Worm (Caenorhabditis elegans) whole organism, L1 larva: ENCODE results near the gene Y110A2AL.2.

Source experiments
- C04F5.9 ChIP-seq: sonication (generic microtip); optimal IDR thresholded peaks from 2 replicates; lab custom pipeline; 2016; ENCODE audit warnings: missing genetic modification characterization, missing compliant biosample characterization
- F16B12.6 ChIP-seq: fragments of 150-350 bp; optimal IDR thresholded peaks from 2 replicates; lab custom pipeline; 2014; ENCODE audit warnings: missing biosample characterization, missing genetic modification characterization
- blmp-1 ChIP-seq: fragments of 150-350 bp; optimal IDR thresholded peaks from 2 replicates; lab custom pipeline; 2014; ENCODE audit warnings: missing biosample characterization, missing genetic modification characterization
- ces-1 ChIP-seq: fragments of 150-350 bp; optimal IDR thresholded peaks from 2 replicates; lab custom pipeline; 2014; ENCODE audit warnings: missing biosample characterization, missing genetic modification reagents, missing genetic modification characterization
- dpl-1 ChIP-seq, 3 experiments: fragments of 150-350 bp in 2 of 3; sonication (generic microtip) in 1 of 3; optimal IDR thresholded peaks; 2 replicates each; lab custom pipeline; 2014 to 2017; ENCODE audit warnings: missing biosample characterization in 3 of 3, missing genetic modification characterization in 3 of 3, missing genetic modification reagents in 3 of 3
- egl-27 ChIP-seq, 2 experiments: fragments of 150-350 bp in 1 of 2; sonication (generic microtip); optimal IDR thresholded peaks; 3 replicates each; lab custom pipeline; 2017 to 2018; ENCODE audit warnings: missing biosample characterization in 2 of 2, missing genetic modification characterization in 2 of 2, missing genetic modification reagents in 2 of 2
- elt-2 ChIP-seq: sonication (generic microtip); optimal IDR thresholded peaks from 2 replicates; lab custom pipeline; 2016; ENCODE audit warnings: missing genetic modification characterization, mild to moderate bottlenecking, inconsistent platforms, missing compliant biosample characterization, missing genetic modification reagents
- elt-3 ChIP-seq, 6 experiments: fragments of 150-350 bp in 1 of 6; sonication (generic microtip); optimal IDR thresholded peaks; 2 replicates each; lab custom pipeline; 2017 to 2018; ENCODE audit warnings: missing biosample characterization in 6 of 6, missing genetic modification characterization in 6 of 6, inconsistent platforms in 1 of 6
- fkh-10 ChIP-seq: sonication (generic microtip); optimal IDR thresholded peaks from 2 replicates; lab custom pipeline; 2017; ENCODE audit warnings: missing biosample characterization, missing genetic modification reagents, missing genetic modification characterization
- fkh-4 ChIP-seq: sonication (generic microtip); optimal IDR thresholded peaks from 2 replicates; lab custom pipeline; 2016; ENCODE audit warnings: missing compliant biosample characterization, missing genetic modification characterization, borderline replicate concordance
- fkh-8 ChIP-seq: sonication (generic microtip); optimal IDR thresholded peaks from 2 replicates; lab custom pipeline; 2016; ENCODE audit warnings: mild to moderate bottlenecking, missing genetic modification characterization, missing compliant biosample characterization
- grh-1 ChIP-seq: fragments of 200-800 bp; sonication (Bioruptor generic); IDR thresholded peaks from 2 replicates; pipeline ENCODE4 v1.3.6; 2022; ENCODE audit warnings: missing genetic modification reagents, missing genetic modification characterization, missing compliant biosample characterization
- hlh-17 ChIP-seq: fragments of 200-800 bp; sonication (Bioruptor generic); optimal IDR thresholded peaks from 2 replicates; lab custom pipeline; 2018; ENCODE audit warnings: missing genetic modification characterization, mild to moderate bottlenecking, missing compliant biosample characterization, moderate library complexity, borderline replicate concordance
- jun-1 ChIP-seq: fragments of 150-350 bp; optimal IDR thresholded peaks from 2 replicates; lab custom pipeline; 2014; ENCODE audit warnings: missing biosample characterization, missing genetic modification reagents, missing genetic modification characterization
- lin-13 ChIP-seq: fragments of 150-350 bp; optimal IDR thresholded peaks from 2 replicates; lab custom pipeline; 2014; ENCODE audit warnings: missing biosample characterization, missing genetic modification reagents, missing genetic modification characterization
- lin-14 ChIP-seq: fragments of 200-800 bp; sonication (Bioruptor generic); optimal IDR thresholded peaks from 2 replicates; lab custom pipeline; 2018; ENCODE audit warnings: mild to moderate bottlenecking, missing genetic modification characterization, moderate library complexity, missing compliant biosample characterization
- lir-3 ChIP-seq: sonication (generic microtip); optimal IDR thresholded peaks from 2 replicates; lab custom pipeline; 2016; ENCODE audit warnings: mild to moderate bottlenecking, missing genetic modification characterization, moderate library complexity, missing compliant biosample characterization; ENCODE audit not compliant: poor library complexity
- mdl-1 ChIP-seq, 2 experiments: fragments of 150-350 bp; optimal IDR thresholded peaks; 2 replicates each; lab custom pipeline; 2014 to 2017; ENCODE audit warnings: missing biosample characterization in 2 of 2, missing genetic modification characterization in 2 of 2, inconsistent platforms in 1 of 2
- mep-1 ChIP-seq: fragments of 150-350 bp; optimal IDR thresholded peaks from 2 replicates; lab custom pipeline; 2014; ENCODE audit warnings: missing biosample characterization, missing genetic modification characterization
- nhr-11 ChIP-seq: fragments of 150-350 bp; optimal IDR thresholded peaks from 2 replicates; lab custom pipeline; 2014; ENCODE audit warnings: missing biosample characterization, missing genetic modification characterization
- nhr-12 ChIP-seq: sonication (generic microtip); optimal IDR thresholded peaks from 2 replicates; lab custom pipeline; 2017; ENCODE audit warnings: missing biosample characterization, missing genetic modification characterization
- nhr-19 ChIP-seq: fragments of 200-800 bp; sonication (Bioruptor generic); conservative IDR thresholded peaks from 2 replicates; pipeline ENCODE4 v1.3.6; 2022; ENCODE audit warnings: missing genetic modification characterization, missing compliant biosample characterization
- nhr-71 ChIP-seq: sonication (generic microtip); optimal IDR thresholded peaks from 2 replicates; lab custom pipeline; 2016; ENCODE audit warnings: mild to moderate bottlenecking, missing genetic modification characterization, moderate library complexity, missing compliant biosample characterization
- nhr-76 ChIP-seq: sonication (generic microtip); optimal IDR thresholded peaks from 2 replicates; lab custom pipeline; 2017; ENCODE audit warnings: missing biosample characterization, missing genetic modification characterization
- nhr-77 ChIP-seq: fragments of 150-350 bp; optimal IDR thresholded peaks from 2 replicates; lab custom pipeline; 2014; ENCODE audit warnings: missing biosample characterization, missing genetic modification characterization
- nhr-85 ChIP-seq: sonication (generic microtip); peaks from one replicate; lab custom pipeline; 2016; ENCODE audit warnings: missing genetic modification characterization, inconsistent platforms, missing compliant biosample characterization
- snpc-4 ChIP-seq: fragments of 150-350 bp; optimal IDR thresholded peaks from 2 replicates; lab custom pipeline; 2014; ENCODE audit warnings: missing biosample characterization, missing genetic modification characterization
- snu-23 ChIP-seq: sonication (generic microtip); optimal IDR thresholded peaks from 2 replicates; lab custom pipeline; 2016; ENCODE audit warnings: missing genetic modification characterization, missing compliant biosample characterization
- sox-4 ChIP-seq: sonication (generic microtip); optimal IDR thresholded peaks from 2 replicates; lab custom pipeline; 2016; ENCODE audit warnings: missing genetic modification characterization, missing compliant biosample characterization
- sup-37 ChIP-seq: fragments of 200-800 bp; sonication (Bioruptor generic); optimal IDR thresholded peaks from 2 replicates; lab custom pipeline; 2018; ENCODE audit warnings: mild to moderate bottlenecking, missing genetic modification characterization, missing compliant biosample characterization
- swsn-7 ChIP-seq: sonication (generic microtip); optimal IDR thresholded peaks from 2 replicates; lab custom pipeline; 2016; ENCODE audit warnings: missing genetic modification characterization, missing compliant biosample characterization
- tlp-1 ChIP-seq: fragments of 150-350 bp; optimal IDR thresholded peaks from 2 replicates; lab custom pipeline; 2014; ENCODE audit warnings: missing biosample characterization, missing genetic modification characterization
- unc-130 ChIP-seq: fragments of 150-350 bp; optimal IDR thresholded peaks from 2 replicates; lab custom pipeline; 2017; ENCODE audit warnings: missing biosample characterization, missing genetic modification characterization, inconsistent platforms
- unc-86 ChIP-seq: sonication (generic microtip); optimal IDR thresholded peaks from 2 replicates; lab custom pipeline; 2016; ENCODE audit warnings: missing genetic modification characterization, missing compliant biosample characterization
- vab-15 ChIP-seq: sonication (generic microtip); optimal IDR thresholded peaks from 2 replicates; lab custom pipeline; 2017; ENCODE audit warnings: missing genotype, mild to moderate bottlenecking, missing genetic modification characterization, missing compliant biosample characterization
- zag-1 ChIP-seq: fragments of 150-350 bp; optimal IDR thresholded peaks from 2 replicates; lab custom pipeline; 2014; ENCODE audit warnings: missing biosample characterization, missing genetic modification characterization
- ztf-11 ChIP-seq, 2 experiments: sonication (generic microtip); optimal IDR thresholded peaks; 2 replicates each; lab custom pipeline; 2016 to 2017; ENCODE audit warnings: missing genetic modification characterization in 2 of 2, missing biosample characterization in 1 of 2, missing compliant biosample characterization in 1 of 2
- ztf-4 ChIP-seq: fragments of 150-350 bp; optimal IDR thresholded peaks from 2 replicates; lab custom pipeline; 2014; ENCODE audit warnings: missing biosample characterization, missing genetic modification characterization

Y110A2AL.2 gene

DNA sequence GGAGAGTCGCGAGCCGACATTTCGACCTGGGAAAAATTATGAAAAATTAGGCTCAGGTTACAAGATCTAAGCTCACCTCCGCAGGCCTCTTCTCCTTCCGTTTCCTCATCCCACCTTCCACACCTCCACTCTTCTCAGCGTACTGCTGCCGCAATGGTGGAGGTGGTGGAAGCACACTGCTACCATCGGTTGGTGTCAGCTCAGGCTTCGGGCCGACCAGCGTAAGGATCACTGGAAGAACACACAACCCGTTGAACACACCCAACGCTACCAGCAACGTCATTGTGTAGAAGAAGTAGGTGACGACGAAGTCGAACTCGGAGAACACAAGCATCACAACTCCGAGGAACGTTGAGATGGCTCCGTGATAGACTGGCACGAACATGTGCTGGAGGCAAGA lies 22.1 kb upstream of the Y110A2AL.2 start:
- TF ChIP-seq fkh-4 (tag; lab: Kevin White, UChicago) (no peak), nhr-11 (no peak), nhr-76 (tag; lab: Kevin White, UChicago) (no peak), unc-86 (tag; lab: Kevin White, UChicago) (no peak)

DNA sequence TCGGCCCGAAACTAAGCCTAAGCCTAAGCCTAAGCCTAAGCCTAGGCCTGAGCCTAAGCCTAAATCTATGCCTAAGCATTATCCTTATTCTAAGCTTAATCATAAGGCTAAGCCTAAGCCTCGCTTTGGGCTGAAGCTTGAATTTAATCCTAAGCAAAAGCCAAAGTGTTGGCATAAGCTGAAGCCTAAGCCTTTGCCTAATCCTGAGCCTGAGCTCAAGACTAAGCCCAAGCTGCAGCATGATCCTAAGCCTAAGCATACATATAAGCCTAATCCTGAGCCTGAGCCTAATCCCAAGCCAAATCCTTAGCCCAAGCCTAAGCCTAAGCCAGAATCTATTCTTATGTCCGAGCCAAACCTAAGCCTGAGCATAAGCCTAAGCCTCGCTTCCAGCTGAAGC lies 21.2 kb upstream of the Y110A2AL.2 start:
- TF ChIP-seq mdl-1 (tag; optimal IDR thresholded peaks at IDR 0.05; lab: Kevin White, UChicago) (no peak), unc-130 (tag; lab: Kevin White, UChicago) (no peak), snpc-4 (tag; lab: Kevin White, UChicago) (no peak), nhr-19 (GFP tag; lab: Robert Waterston, UW) (no peak)

DNA sequence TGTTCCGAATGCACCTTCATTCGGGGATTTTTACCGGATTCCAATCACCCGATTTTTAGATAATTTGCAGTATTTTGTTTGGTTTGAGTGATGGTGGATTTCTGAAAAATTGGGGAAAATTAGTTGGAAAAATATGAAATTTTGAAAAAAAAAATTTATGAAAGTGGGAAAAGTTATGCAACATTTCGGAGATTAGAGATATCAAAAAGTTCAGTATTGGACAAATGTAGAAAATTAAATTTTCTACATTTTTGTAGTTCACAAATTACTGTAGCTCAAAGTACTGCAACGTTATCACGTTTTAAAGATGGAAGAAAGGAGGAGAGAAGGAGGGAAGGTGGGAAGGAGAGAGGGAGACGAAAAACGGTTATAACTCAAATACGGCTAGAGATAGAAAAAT lies 15.3 kb upstream of the Y110A2AL.2 start, which contains the start of gene ptc-3:
TSS of gene ptc-3 (minus strand) at position 101 of the 400 bp plus-strand sequence.
- TF ChIP-seq C04F5.9 (tag; lab: Kevin White, UChicago) (no peak), elt-2 (tag; lab: Kevin White, UChicago) (no peak), lin-14 (GFP tag; lab: Kevin White, UChicago) (no peak), lin-13 (GFP tag; lab: Kevin White, UChicago) (no peak), fkh-8 (no peak), F16B12.6 (tag; lab: Kevin White, UChicago) (no peak), egl-27 (tag; optimal IDR thresholded peaks at IDR 0.05; lab: Kevin White, UChicago) (no peak), sox-4 (tag; lab: Kevin White, UChicago) (no peak), nhr-12 (tag; lab: Kevin White, UChicago) (no peak), sup-37 (GFP tag; lab: Kevin White, UChicago) (no peak), nhr-77 (tag; lab: Kevin White, UChicago) (no peak), vab-15 (no peak), tlp-1 (tag; lab: Kevin White, UChicago) (no peak), fkh-10 (GFP tag; lab: Kevin White, UChicago) (no peak), fkh-4 (tag; lab: Kevin White, UChicago) (no peak), snpc-4 (tag; lab: Kevin White, UChicago) (no peak)

DNA sequence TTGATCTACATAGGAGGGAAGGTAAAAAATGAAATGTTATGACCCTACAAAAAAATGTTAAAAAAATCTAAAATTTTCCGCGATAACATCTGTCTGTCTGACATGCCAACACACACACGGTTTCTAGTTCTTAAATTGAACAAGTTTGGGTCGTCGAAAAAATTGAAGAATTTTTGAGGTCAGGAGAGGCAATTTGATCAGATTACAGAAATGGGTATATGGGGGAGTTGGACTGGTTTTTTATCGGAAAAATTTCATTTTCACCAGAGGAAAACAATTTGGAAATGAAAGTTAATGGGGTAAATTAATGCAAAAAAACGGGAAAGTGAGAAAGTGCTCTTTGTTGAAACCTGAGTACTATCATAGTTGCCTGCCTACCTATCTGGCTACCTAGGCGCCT lies 14.0 kb upstream of the Y110A2AL.2 start:
- no peak for TF ChIP-seq jun-1
- no peak for TF ChIP-seq hlh-17 (GFP tag; lab: Kevin White, UChicago)
- TF ChIP-seq nhr-85 (tag; lab: Kevin White, UChicago): peak; percentile 29
- peak; percentile 50 for TF ChIP-seq blmp-1 (tag; lab: Kevin White, UChicago)

DNA sequence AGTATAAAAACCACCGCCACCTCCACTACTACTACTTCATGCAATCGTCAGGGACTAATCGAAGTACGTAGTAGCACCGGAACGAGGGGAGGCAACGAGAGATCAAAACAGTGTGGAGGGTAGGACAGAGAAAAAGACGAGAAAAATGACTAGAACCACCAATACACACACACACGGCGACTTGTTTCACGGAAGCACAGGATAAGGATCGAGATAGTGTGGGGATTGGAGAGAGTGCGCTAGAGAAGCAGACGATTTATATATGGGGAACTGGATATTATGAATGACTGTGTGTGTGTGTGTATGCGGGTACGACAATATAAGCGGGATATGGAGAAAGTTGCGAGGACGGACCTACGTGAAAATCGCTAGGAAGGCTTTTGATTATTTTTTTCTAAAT lies 13.0 kb upstream of the Y110A2AL.2 start:
- TF ChIP-seq grh-1 (0 out of 2 replicates have a peak, but pooled peaks have one; percentile 45), nhr-71 (tag; lab: Kevin White, UChicago) (peak; percentile 25), dpl-1 (GFP tag; optimal IDR thresholded peaks at IDR 0.05; lab: Kevin White, UChicago) (peak in 1 of 3 experiments; percentile 10), nhr-19 (GFP tag; lab: Robert Waterston, UW) (0 out of 2 replicates have a peak, but pooled peaks have one; percentile 15), zag-1 (no peak), ces-1 (GFP tag; lab: Kevin White, UChicago) (no peak), snu-23 (GFP tag; lab: Kevin White, UChicago) (peak; percentile 40), ztf-11 (tag; optimal IDR thresholded peaks at IDR 0.05; lab: Kevin White, UChicago) (no peak), elt-3 (tag; optimal IDR thresholded peaks at IDR 0.05; lab: Kevin White, UChicago) (peak in 2 of 6 experiments; percentile 1 to 22), ztf-4 (tag; lab: Kevin White, UChicago) (peak; percentile 20), swsn-7 (tag; lab: Kevin White, UChicago) (peak; percentile 7), mep-1 (peak; percentile 25), blmp-1 (tag; lab: Kevin White, UChicago) (peak; percentile 74), fkh-8 (no peak), lin-14 (GFP tag; lab: Kevin White, UChicago) (peak; percentile 33), lir-3 (tag; lab: Kevin White, UChicago) (no peak)
